Fruit fly (Drosophila melanogaster) whole organism, pupa: ENCODE data around the gene GluRS-m.

Source experiments
- CG10348 ChIP-seq: fragments of 200-800 bp; sonication (Bioruptor generic); IDR thresholded peaks from 2 replicates; pipeline ENCODE4 v1.3.6; 2022; ENCODE audit warnings: missing biosample characterization, missing genetic modification characterization
- CG12605 ChIP-seq: fragments of 200-800 bp; sonication (Bioruptor generic); IDR thresholded peaks from 2 replicates; pipeline ENCODE4 v1.3.6; 2022; ENCODE audit warnings: missing biosample characterization, missing genetic modification characterization
- CG13204 ChIP-seq: fragments of 200-800 bp; sonication (Bioruptor generic); optimal IDR thresholded peaks from 2 replicates; lab custom pipeline; 2018; ENCODE audit warnings: missing biosample characterization, mild to moderate bottlenecking, missing genetic modification characterization, moderate library complexity
- CG14655 ChIP-seq: fragments of 200-800 bp; sonication (Bioruptor generic); optimal IDR thresholded peaks from 3 replicates; lab custom pipeline; 2017; ENCODE audit warnings: mild to moderate bottlenecking, missing biosample characterization, missing genetic modification reagents, missing genetic modification characterization
- CG15710 ChIP-seq: fragments of 200-800 bp; sonication (Bioruptor generic); optimal IDR thresholded peaks from 2 replicates; lab custom pipeline; 2018; ENCODE audit warnings: missing biosample characterization, mild to moderate bottlenecking, missing genetic modification characterization, moderate library complexity
- CG17806 ChIP-seq: fragments of 200-800 bp; sonication (Bioruptor generic); optimal IDR thresholded peaks from 2 replicates; lab custom pipeline; 2018; ENCODE audit warnings: missing biosample characterization, mild to moderate bottlenecking, missing genetic modification characterization, moderate library complexity
- CG32121 ChIP-seq: fragments of 200-800 bp; sonication (Bioruptor generic); IDR thresholded peaks from 2 replicates; pipeline ENCODE4 v1.3.6; 2022; ENCODE audit warnings: missing biosample characterization, missing genetic modification characterization
- CG34367 ChIP-seq: fragments of 200-800 bp; sonication (Bioruptor generic); optimal IDR thresholded peaks from 2 replicates; lab custom pipeline; 2018; ENCODE audit warnings: missing biosample characterization, mild to moderate bottlenecking, missing genetic modification characterization
- CG4496 ChIP-seq: fragments of 200-800 bp; sonication (Bioruptor generic); IDR thresholded peaks from 3 replicates; pipeline ENCODE4 v1.3.6; 2022; ENCODE audit warnings: missing biosample characterization, missing genetic modification characterization
- CG8159 ChIP-seq: fragments of 200-800 bp; sonication (Bioruptor generic); optimal IDR thresholded peaks from 3 replicates; lab custom pipeline; 2018; ENCODE audit warnings: missing biosample characterization, mild to moderate bottlenecking, missing genetic modification characterization, moderate library complexity
- CG8301 ChIP-seq: fragments of 200-800 bp; sonication (Bioruptor generic); optimal IDR thresholded peaks from 2 replicates; lab custom pipeline; 2018; ENCODE audit warnings: missing biosample characterization, mild to moderate bottlenecking, missing genetic modification characterization
- CG9948 ChIP-seq: fragments of 200-800 bp; sonication (Bioruptor generic); optimal IDR thresholded peaks from 2 replicates; lab custom pipeline; 2018; ENCODE audit warnings: missing biosample characterization, mild to moderate bottlenecking, missing genetic modification characterization, moderate library complexity
- D1 ChIP-seq: fragments of 200-800 bp; sonication (Bioruptor generic); optimal IDR thresholded peaks from 2 replicates; lab custom pipeline; 2018; ENCODE audit warnings: missing biosample characterization, mild to moderate bottlenecking, missing genetic modification characterization, moderate library complexity
- EcR ChIP-seq: fragments of 200-800 bp; sonication (Bioruptor generic); optimal IDR thresholded peaks from 3 replicates; lab custom pipeline; 2019; ENCODE audit warnings: missing biosample characterization, missing genetic modification characterization, mild to moderate bottlenecking, moderate library complexity, missing genetic modification reagents
- Ets98B ChIP-seq: fragments of 200-800 bp; sonication (Bioruptor generic); IDR thresholded peaks from 2 replicates; pipeline ENCODE4 v1.3.6; 2022; ENCODE audit warnings: missing biosample characterization, missing genetic modification characterization
- Pif1A ChIP-seq: fragments of 200-800 bp; sonication (Bioruptor generic); optimal IDR thresholded peaks from 3 replicates; lab custom pipeline; 2016; ENCODE audit warnings: missing biosample characterization, missing genetic modification characterization
- Pif1B ChIP-seq: fragments of 200-800 bp; sonication (Bioruptor generic); optimal IDR thresholded peaks from 3 replicates; lab custom pipeline; 2016; ENCODE audit warnings: missing biosample characterization, missing genetic modification characterization
- Snoo ChIP-seq: fragments of 200-800 bp; sonication (Bioruptor generic); optimal IDR thresholded peaks from 3 replicates; lab custom pipeline; 2017; ENCODE audit warnings: missing biosample characterization, mild to moderate bottlenecking, missing genetic modification characterization, inconsistent platforms
- fd96Ca ChIP-seq: fragments of 200-800 bp; sonication (Bioruptor generic); IDR thresholded peaks from 3 replicates; pipeline ENCODE4 v1.3.6; 2022; ENCODE audit warnings: missing biosample characterization, missing genetic modification characterization
- gl ChIP-seq: fragments of 200-800 bp; sonication (Bioruptor generic); optimal IDR thresholded peaks from 2 replicates; lab custom pipeline; 2018; ENCODE audit warnings: missing biosample characterization, mild to moderate bottlenecking, missing genetic modification characterization
- rn ChIP-seq: fragments of 200-800 bp; sonication (Bioruptor generic); IDR thresholded peaks from 2 replicates; pipeline ENCODE4 v1.3.6; 2022; ENCODE audit warnings: missing biosample characterization, missing genetic modification characterization

GluRS-m gene

DNA sequence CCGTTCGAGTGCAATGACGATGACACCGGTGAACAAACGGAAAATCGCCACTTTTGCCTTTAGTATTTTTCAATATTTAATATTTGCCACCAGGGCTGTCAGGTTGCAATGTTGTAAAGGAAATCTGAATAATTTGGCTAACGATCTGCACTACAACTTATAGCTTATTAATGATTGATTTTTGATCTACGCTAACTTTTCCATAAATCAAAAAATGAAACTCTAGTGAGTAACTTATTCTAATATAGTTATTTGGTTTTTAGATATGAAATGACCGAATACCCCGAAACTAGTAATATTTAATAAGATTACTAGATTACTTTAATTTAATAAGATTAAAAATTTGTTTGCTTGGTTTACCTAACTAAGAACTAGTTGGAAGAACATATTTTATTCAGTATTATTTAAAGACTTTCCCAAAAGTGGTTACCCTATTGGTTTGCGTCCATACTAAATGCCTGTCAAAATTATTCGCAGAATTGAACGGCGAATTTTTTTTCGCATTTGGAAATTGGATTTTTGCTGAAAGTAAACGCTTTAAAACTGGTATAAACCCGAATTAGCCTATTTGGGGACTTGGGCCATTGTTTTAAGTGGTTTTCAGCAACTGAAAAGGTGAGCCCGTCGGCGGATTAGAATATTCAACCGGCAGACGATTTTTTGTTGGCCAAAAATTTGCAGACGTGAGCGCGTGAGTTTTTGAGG lies 30.9 kb downstream of the GluRS-m start, which contains the start of the genes Agpat3 and RAF2:
TSS of gene Agpat3 (minus strand) at position 78 of the 705 bp plus-strand sequence.
TSS of gene RAF2 (plus strand) at position 448 of the 705 bp plus-strand sequence.
- peak; percentile 48 for TF ChIP-seq CG8159 (tag; lab: Kevin White, UChicago)
- TF ChIP-seq Ets98B, result no peak
- peak; percentile 34 for TF ChIP-seq CG17806 (tag; lab: Kevin White, UChicago)
- peak; percentile 35 for TF ChIP-seq CG9948
- 0 out of 2 replicates have a peak, but pooled peaks have one; percentile 13 for TF ChIP-seq rn (GFP tag; lab: Robert Waterston, UW)
- TF ChIP-seq D1, result no peak
- peak; percentile 55 for TF ChIP-seq CG15710
- TF ChIP-seq CG12605, result 0 out of 2 replicates have a peak, but pooled peaks have one; percentile 5

DNA sequence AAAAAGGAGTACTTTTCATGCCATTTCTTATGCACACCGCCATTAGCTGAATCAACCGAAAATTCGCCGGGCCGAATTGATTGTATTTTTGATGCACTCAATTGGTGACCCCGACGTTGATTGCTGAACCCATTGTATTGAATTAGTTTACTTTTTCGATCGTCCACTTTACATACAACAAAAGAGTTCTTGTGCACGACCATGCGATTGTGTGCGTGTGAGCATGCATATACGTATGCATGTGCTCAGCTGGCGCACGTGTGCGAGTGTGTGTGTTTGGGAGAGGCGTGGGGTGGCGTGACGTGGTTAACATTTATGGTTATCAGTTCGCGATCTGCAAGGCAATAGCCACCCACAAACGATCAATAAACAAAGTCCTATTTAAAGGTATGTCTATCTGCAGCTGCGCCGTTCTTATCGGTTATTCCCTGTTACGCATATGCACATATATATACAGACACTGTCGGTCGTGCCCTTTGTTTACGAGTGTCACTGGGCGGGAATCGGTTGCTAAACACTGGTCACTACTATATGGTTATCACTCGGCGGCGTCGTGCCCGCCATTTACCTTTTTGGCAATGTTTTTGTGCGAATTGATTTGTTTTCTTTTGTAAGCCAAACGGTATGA lies 31.6 kb downstream of the GluRS-m start:
- TF ChIP-seq gl (tag; lab: Kevin White, UChicago) (no peak), CG12605 (0 out of 2 replicates have a peak, but pooled peaks have one; percentile 14), Ets98B (no peak), CG4496 (0 out of 3 replicates have a peak, but pooled peaks have one; percentile 52), Pif1A (peak; percentile 43), EcR (GFP tag; lab: Kevin White, UChicago) (peak; percentile 93), CG32121 (no peak), Pif1B (GFP tag; lab: Kevin White, UChicago) (no peak), CG14655 (GFP tag; lab: Kevin White, UChicago) (no peak), CG15710 (no peak), CG8301 (no peak), rn (GFP tag; lab: Robert Waterston, UW) (no peak)
- TF ChIP-seq, all 21 proteins: peak for 4

DNA sequence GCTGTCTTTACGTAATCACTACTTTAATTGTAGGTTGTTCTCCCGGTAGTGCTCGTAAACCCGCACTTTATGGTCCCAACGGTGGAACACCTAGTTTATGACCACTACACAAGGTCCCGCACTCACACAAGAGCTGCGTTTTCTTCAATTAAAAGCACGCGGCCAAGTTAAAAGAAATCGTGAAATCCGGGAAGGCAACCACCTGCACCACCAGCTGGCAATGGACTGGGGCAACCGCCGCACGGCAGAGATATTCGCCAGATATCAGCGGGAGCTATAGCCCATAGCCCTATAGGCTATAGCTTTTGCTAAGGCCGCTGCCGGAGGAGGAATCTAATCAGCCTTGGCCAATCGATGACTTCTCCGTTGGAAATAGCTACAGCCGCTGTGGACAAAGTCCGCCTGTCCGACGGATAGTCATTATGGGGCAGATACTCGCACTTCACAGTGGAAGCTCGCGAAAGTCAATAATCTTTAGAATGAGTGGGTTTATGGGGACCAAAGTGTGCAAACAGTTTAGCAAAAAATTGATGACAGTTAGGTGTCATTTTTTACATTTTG lies 32.8 kb downstream of the GluRS-m start:
- TF ChIP-seq fd96Ca (GFP tag; lab: Robert Waterston, UW), result peak; percentile 40; the same call in 1 of the 3 replicates
- no peak for TF ChIP-seq Pif1A
- no peak for TF ChIP-seq Pif1B (GFP tag; lab: Kevin White, UChicago)
- TF ChIP-seq CG9948, result no peak
- no peak for TF ChIP-seq CG32121
- peak; percentile 37; the same call in 1 of the 2 replicates for TF ChIP-seq CG12605
- no peak for TF ChIP-seq CG8159 (tag; lab: Kevin White, UChicago)
- 0 out of 2 replicates have a peak, but pooled peaks have one; percentile 32 for TF ChIP-seq Ets98B
- peak; percentile 41; the same call in 1 of the 3 replicates for TF ChIP-seq CG4496
- no peak for TF ChIP-seq CG13204 (GFP tag; lab: Kevin White, UChicago)
- no peak for TF ChIP-seq D1
- TF ChIP-seq gl (tag; lab: Kevin White, UChicago), result peak; percentile 18
- TF ChIP-seq CG14655 (GFP tag; lab: Kevin White, UChicago), result no peak
- TF ChIP-seq CG34367 (tag; lab: Kevin White, UChicago), result no peak
- TF ChIP-seq CG15710, result no peak
- no peak for TF ChIP-seq rn (GFP tag; lab: Robert Waterston, UW)
- no peak for TF ChIP-seq EcR (GFP tag; lab: Kevin White, UChicago)
- no peak for TF ChIP-seq CG17806 (tag; lab: Kevin White, UChicago)
- TF ChIP-seq CG8301, result peak; percentile 12
- TF ChIP-seq CG10348, result no peak
- no peak for TF ChIP-seq Snoo (tag; lab: Kevin White, UChicago)

DNA sequence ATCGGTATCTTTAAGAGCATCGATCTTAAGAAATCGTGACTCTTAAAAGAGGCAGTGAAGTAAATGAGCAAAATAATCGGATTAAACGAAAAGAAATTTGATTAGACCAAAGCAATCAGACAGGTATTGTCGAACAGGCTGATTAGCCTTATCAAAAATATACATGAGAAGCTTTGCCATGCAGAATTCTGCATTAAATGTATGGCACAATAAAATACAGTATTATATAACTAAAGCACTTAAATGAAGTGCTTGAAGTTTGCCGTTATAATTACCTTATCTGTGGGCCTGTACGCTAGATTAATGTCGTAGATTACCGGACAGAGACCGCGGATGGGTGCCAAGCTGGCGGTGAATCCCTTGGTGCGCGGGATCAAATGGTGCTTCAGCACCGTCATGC lies 33.9 kb downstream of the GluRS-m start:
- no peak for TF ChIP-seq CG9948
- no peak for TF ChIP-seq Pif1B (GFP tag; lab: Kevin White, UChicago)

DNA sequence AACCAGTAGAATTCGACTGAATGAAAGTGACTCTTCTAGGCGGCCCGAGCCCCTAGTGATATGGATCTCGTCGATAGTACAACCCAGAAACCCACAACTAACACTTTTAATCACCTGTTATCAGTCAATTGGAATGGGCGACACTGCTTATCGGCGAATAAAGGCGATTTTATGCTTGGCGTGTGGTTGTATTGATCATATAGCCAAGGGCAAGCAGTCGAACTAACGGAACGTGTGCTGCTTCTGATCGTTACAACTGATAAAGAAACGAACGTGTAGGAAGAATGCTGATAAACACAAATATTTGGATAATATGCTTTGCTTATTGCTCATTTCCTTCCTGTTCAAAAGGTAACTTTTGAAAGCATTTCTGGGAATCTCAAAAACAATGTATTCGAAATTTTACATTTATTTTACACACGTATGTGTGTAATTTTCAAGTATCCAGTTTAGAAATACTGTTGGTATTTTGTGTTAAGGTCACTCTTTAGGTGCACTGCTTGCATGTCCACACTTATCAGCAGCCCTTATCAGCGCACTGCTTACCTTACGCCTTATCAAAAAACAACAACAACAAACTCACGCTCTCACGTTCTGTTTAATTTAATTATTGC lies 35.7 kb downstream of the GluRS-m start, which contains the start of gene Agpat4:
TSS of gene Agpat4 (minus strand) at position 387 of the 614 bp plus-strand sequence.
- no peak for TF ChIP-seq CG12605

DNA sequence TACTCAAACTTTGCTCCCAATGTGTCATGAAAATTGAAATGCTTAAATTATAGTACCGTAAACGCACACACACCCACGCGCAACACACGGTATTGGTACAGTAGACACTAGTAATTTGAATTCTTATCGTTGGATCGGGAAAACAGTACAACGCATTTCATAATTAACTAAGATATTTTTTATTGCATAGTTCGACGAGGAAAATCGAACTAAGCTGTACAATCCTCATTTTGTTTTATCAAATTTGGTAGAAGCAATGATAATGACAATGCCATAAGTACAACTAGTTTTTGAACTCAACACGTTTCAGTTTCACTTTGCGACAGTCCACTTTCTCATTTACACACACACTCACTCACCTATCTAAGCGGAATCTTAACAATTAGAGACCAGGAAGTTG lies 36.2 kb downstream of the GluRS-m start:
- TF ChIP-seq Ets98B (no peak), CG8301 (peak; percentile 21)
